Worm (Caenorhabditis elegans) whole organism, L4 larva: ENCODE results near the gene sre-37.
A peak's percentile ranks its signal among the peaks of the same experiment; 100 is the strongest.

Experiments used
- F44E2.7 ChIP-seq: fragments of 200-800 bp; sonication (Bioruptor generic); IDR thresholded peaks from 2 replicates; pipeline ENCODE4 v2.1.2; 2022; ENCODE audit warnings: missing genetic modification characterization, missing compliant biosample characterization
- T26A8.4 ChIP-seq: fragments of 200-800 bp; sonication (Bioruptor generic); IDR thresholded peaks from 2 replicates; pipeline ENCODE4 v1.3.6; 2022; ENCODE audit warnings: missing genetic modification characterization, missing compliant biosample characterization
- Y5F2A.4 ChIP-seq: fragments of 200-800 bp; sonication (Bioruptor generic); optimal IDR thresholded peaks from 2 replicates; lab custom pipeline; 2018; ENCODE audit warnings: mild to moderate bottlenecking, missing genetic modification characterization, missing compliant biosample characterization
- Y75B8A.6 ChIP-seq: fragments of 200-800 bp; sonication (Bioruptor generic); IDR thresholded peaks from 2 replicates; pipeline ENCODE4 v1.3.6; 2022; ENCODE audit warnings: missing genetic modification reagents, missing genetic modification characterization, missing compliant biosample characterization
- aha-1 ChIP-seq: fragments of 150-350 bp; peaks from one replicate; lab custom pipeline; 2014; ENCODE audit warnings: missing biosample characterization, missing genetic modification characterization
- attf-4 ChIP-seq: sonication (generic microtip); optimal IDR thresholded peaks from 3 replicates; lab custom pipeline; 2017; ENCODE audit warnings: missing biosample characterization, missing genetic modification characterization
- ceh-28 ChIP-seq: fragments of 150-350 bp; optimal IDR thresholded peaks from 2 replicates; lab custom pipeline; 2014; ENCODE audit warnings: missing biosample characterization, missing genetic modification reagents, missing genetic modification characterization
- ceh-62 ChIP-seq: sonication (generic microtip); optimal IDR thresholded peaks from 2 replicates; lab custom pipeline; 2017; ENCODE audit warnings: missing biosample characterization, missing genetic modification characterization
- daf-16 ChIP-seq, 3 experiments: sonication (generic microtip); optimal IDR thresholded peaks; 2 replicates each; lab custom pipeline; 2016 to 2017; ENCODE audit warnings: missing genetic modification characterization in 3 of 3, missing genetic modification reagents in 3 of 3, mild to moderate bottlenecking in 2 of 3, missing compliant biosample characterization in 2 of 3, missing biosample characterization in 1 of 3, moderate library complexity in 1 of 3
- daf-19 ChIP-seq: fragments of 200-800 bp; sonication (Bioruptor generic); conservative IDR thresholded peaks from 2 replicates; pipeline ENCODE4 v1.3.6; 2022; ENCODE audit warnings: missing genetic modification characterization, missing compliant biosample characterization
- dmd-8 ChIP-seq: fragments of 200-800 bp; sonication (Bioruptor generic); IDR thresholded peaks from 2 replicates; pipeline ENCODE4 v1.3.6; 2022; ENCODE audit warnings: missing genetic modification characterization, missing compliant biosample characterization
- dve-1 ChIP-seq: sonication (generic microtip); optimal IDR thresholded peaks from 2 replicates; lab custom pipeline; 2017; ENCODE audit warnings: antibody characterized with exemption, mild to moderate bottlenecking, missing genetic modification characterization, missing compliant biosample characterization; ENCODE audit not compliant: insufficient read depth
- egl-43 ChIP-seq: fragments of 200-800 bp; sonication (Bioruptor generic); IDR thresholded peaks from 2 replicates; pipeline ENCODE4 v1.3.6; 2022; ENCODE audit warnings: missing genetic modification reagents, missing genetic modification characterization, missing compliant biosample characterization
- fkh-10 ChIP-seq: fragments of 150-350 bp; optimal IDR thresholded peaks from 2 replicates; lab custom pipeline; 2014; ENCODE audit warnings: missing biosample characterization, missing genetic modification reagents, missing genetic modification characterization
- gei-8 ChIP-seq: fragments of 200-800 bp; sonication (Bioruptor generic); optimal IDR thresholded peaks from 2 replicates; lab custom pipeline; 2018; ENCODE audit warnings: mild to moderate bottlenecking, missing genetic modification characterization, missing compliant biosample characterization
- hlh-11 ChIP-seq: fragments of 200-800 bp; sonication (Bioruptor generic); optimal IDR thresholded peaks from 2 replicates; lab custom pipeline; 2018; ENCODE audit warnings: mild to moderate bottlenecking, missing genetic modification characterization, missing compliant biosample characterization
- lim-7 ChIP-seq: fragments of 200-800 bp; sonication (Bioruptor generic); IDR thresholded peaks from 2 replicates; pipeline ENCODE4 v1.3.6; 2022; ENCODE audit warnings: missing genetic modification characterization, missing compliant biosample characterization
- lin-15B ChIP-seq: fragments of 150-350 bp; sonication (generic microtip); optimal IDR thresholded peaks from 3 replicates; lab custom pipeline; 2014; ENCODE audit warnings: missing biosample characterization, missing genetic modification characterization
- lin-29 ChIP-seq: fragments of 200-800 bp; sonication (Bioruptor generic); IDR thresholded peaks from 2 replicates; pipeline ENCODE4 v1.3.6; 2022; ENCODE audit warnings: missing genetic modification reagents, missing genetic modification characterization, missing compliant biosample characterization
- lin-38 ChIP-seq: fragments of 200-800 bp; sonication (Bioruptor generic); IDR thresholded peaks from 2 replicates; pipeline ENCODE4 v1.3.6; 2022; ENCODE audit warnings: missing genetic modification reagents, missing genetic modification characterization, missing compliant biosample characterization
- lin-39 ChIP-seq: fragments of 150-350 bp; optimal IDR thresholded peaks from 2 replicates; lab custom pipeline; 2014; ENCODE audit warnings: missing biosample characterization, missing genetic modification reagents, missing genetic modification characterization
- lir-3 ChIP-seq: sonication (generic microtip); optimal IDR thresholded peaks from 2 replicates; lab custom pipeline; 2016; ENCODE audit warnings: mild to moderate bottlenecking, missing genetic modification characterization, missing compliant biosample characterization
- mes-2 ChIP-seq: sonication (generic microtip); optimal IDR thresholded peaks from 2 replicates; lab custom pipeline; 2016; ENCODE audit warnings: missing genotype, mild to moderate bottlenecking, missing genetic modification characterization, missing compliant biosample characterization; ENCODE audit not compliant: poor library complexity, severe bottlenecking
- mxl-3 ChIP-seq: fragments of 200-800 bp; sonication (Bioruptor generic); optimal IDR thresholded peaks from 2 replicates; lab custom pipeline; 2018; ENCODE audit warnings: mild to moderate bottlenecking, missing genetic modification characterization, missing compliant biosample characterization
- nhr-10 ChIP-seq: fragments of 150-350 bp; optimal IDR thresholded peaks from 2 replicates; lab custom pipeline; 2014; ENCODE audit warnings: missing biosample characterization, missing genetic modification characterization
- nhr-25 ChIP-seq: sonication (generic microtip); optimal IDR thresholded peaks from 2 replicates; lab custom pipeline; 2017; ENCODE audit warnings: missing genetic modification characterization, mild to moderate bottlenecking, missing compliant biosample characterization, antibody characterized with exemption, moderate library complexity, borderline replicate concordance; ENCODE audit not compliant: insufficient read depth
- nhr-28 ChIP-seq: fragments of 150-350 bp; optimal IDR thresholded peaks from 2 replicates; lab custom pipeline; 2014; ENCODE audit warnings: missing biosample characterization, missing genetic modification characterization
- nhr-42 ChIP-seq: fragments of 200-800 bp; sonication (Bioruptor generic); IDR thresholded peaks from 2 replicates; pipeline ENCODE4 v1.3.6; 2022; ENCODE audit warnings: missing genetic modification characterization, missing compliant biosample characterization
- nhr-48 ChIP-seq: sonication (generic microtip); optimal IDR thresholded peaks from 2 replicates; lab custom pipeline; 2016; ENCODE audit warnings: mild to moderate bottlenecking, missing genetic modification characterization, missing compliant biosample characterization
- nhr-77 ChIP-seq: fragments of 150-350 bp; optimal IDR thresholded peaks from 2 replicates; lab custom pipeline; 2014; ENCODE audit warnings: missing biosample characterization, missing genetic modification characterization
- pha-4 ChIP-seq, 2 experiments: fragments of 150-350 bp in 1 of 2; fragments of 200-800 bp in 1 of 2; sonication (Bioruptor generic) in 1 of 2; IDR thresholded peaks in 1 of 2; optimal IDR thresholded peaks in 1 of 2; 2 replicates each; pipeline versions ENCODE4 v1.3.6 to Lab custom; 2014 to 2022; ENCODE audit warnings: missing genetic modification characterization in 2 of 2, missing genetic modification reagents in 2 of 2, missing biosample characterization in 1 of 2, missing compliant biosample characterization in 1 of 2
- php-3 ChIP-seq: fragments of 200-800 bp; sonication (Bioruptor generic); IDR thresholded peaks from 2 replicates; pipeline ENCODE4 v1.3.6; 2022; ENCODE audit warnings: missing genetic modification reagents, missing genetic modification characterization, missing compliant biosample characterization
- skn-1 ChIP-seq: fragments of 150-350 bp; optimal IDR thresholded peaks from 2 replicates; lab custom pipeline; 2014; ENCODE audit warnings: missing biosample characterization, missing genetic modification characterization
- spr-3 ChIP-seq: fragments of 200-800 bp; sonication (Bioruptor generic); optimal IDR thresholded peaks from 2 replicates; lab custom pipeline; 2018; ENCODE audit warnings: mild to moderate bottlenecking, missing genetic modification characterization, missing compliant biosample characterization
- unc-39 ChIP-seq: sonication (generic microtip); optimal IDR thresholded peaks from 2 replicates; lab custom pipeline; 2017; ENCODE audit warnings: missing biosample characterization, missing genetic modification characterization
- vab-7 ChIP-seq: fragments of 200-800 bp; sonication (Bioruptor generic); IDR thresholded peaks from 2 replicates; pipeline ENCODE4 v1.3.6; 2022; ENCODE audit warnings: missing genetic modification reagents, missing genetic modification characterization, missing compliant biosample characterization
- zfp-2 ChIP-seq: sonication (generic microtip); optimal IDR thresholded peaks from 2 replicates; lab custom pipeline; 2016; ENCODE audit warnings: mild to moderate bottlenecking, missing genetic modification characterization, missing compliant biosample characterization
- zip-11 ChIP-seq: fragments of 200-800 bp; sonication (Bioruptor generic); IDR thresholded peaks from 2 replicates; pipeline ENCODE4 v1.3.6; 2022; ENCODE audit warnings: missing genetic modification characterization, missing compliant biosample characterization

sre-37 gene

DNA sequence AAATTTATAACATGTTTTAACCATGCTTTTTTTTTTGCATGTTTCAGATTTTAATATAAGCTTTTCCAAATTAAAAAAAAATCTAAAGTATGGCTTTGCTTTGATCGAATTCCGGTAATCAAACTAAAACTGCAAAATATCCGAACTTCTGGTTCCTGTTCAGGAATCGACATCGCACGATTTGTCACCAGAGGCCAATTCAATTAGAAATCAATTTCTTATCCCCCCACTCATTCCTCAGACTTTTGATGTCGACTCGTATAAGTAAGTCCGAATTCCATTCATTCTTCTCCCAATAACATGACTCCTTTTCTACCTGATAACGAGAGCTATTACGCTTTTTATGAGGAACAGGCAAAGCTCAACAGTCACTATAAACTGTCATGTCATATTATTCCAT is 17.4 kb upstream of the sre-37 start, which contains the start of gene srh-27:
Gene srh-27, plus strand, starts transcription at position 301 of the 400 bp plus-strand sequence.
- no peak for TF ChIP-seq nhr-42 (GFP tag; lab: Robert Waterston, UW)
- no peak for TF ChIP-seq dmd-8
- TF ChIP-seq gei-8 (GFP tag; lab: Kevin White, UChicago): no peak
- no peak for TF ChIP-seq lir-3 (tag; lab: Kevin White, UChicago)
- TF ChIP-seq vab-7: no peak

ce11 chrII:12449849-12450248 is 15.8 kb upstream of the sre-37 start, which contains the start of gene sre-34:
sre-34 (plus strand) TSS chrII:12450149.
- TF ChIP-seq vab-7 (no peak), attf-4 (tag; lab: Kevin White, UChicago) (no peak), zip-11 (GFP tag; lab: Robert Waterston, UW) (no peak), T26A8.4 (GFP tag; lab: Robert Waterston, UW) (no peak), unc-39 (tag; lab: Kevin White, UChicago) (no peak), nhr-48 (no peak), nhr-77 (tag; lab: Kevin White, UChicago) (no peak), hlh-11 (tag; lab: Kevin White, UChicago) (no peak), lin-38 (no peak), lin-29 (GFP tag; lab: Robert Waterston, UW) (no peak), fkh-10 (GFP tag; lab: Kevin White, UChicago) (no peak), daf-19 (no peak)

DNA sequence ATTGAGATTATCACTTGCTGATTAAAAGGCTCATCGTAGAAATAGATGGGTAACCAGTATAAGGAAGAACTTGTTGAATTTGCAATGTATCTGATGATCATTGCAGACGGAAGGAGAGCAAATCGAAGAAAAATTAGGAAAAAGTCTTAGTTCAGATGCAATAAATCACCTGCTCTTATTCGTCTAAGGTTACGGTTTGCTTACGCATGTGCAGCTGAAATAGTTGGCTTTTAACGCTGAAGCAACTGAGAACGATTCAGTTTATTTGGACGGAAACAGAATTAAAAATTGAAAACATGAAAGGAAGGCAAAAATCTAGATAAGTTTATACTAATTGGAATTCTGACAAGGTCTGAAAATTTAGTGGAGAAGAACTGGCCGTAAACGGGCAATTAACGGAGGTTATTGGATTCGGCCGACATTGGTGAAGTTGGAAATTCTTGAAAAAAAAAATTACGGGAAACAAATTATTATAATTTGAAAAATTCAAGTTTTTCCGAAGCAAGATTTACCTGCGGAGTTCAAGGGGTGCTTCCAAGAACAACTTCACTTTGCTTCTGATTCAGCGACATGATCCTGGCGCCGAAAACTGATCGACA is 12.8 kb upstream of the sre-37 start, which contains the start of the genes sre-35 and sre-33:
Gene sre-35, minus strand, starts transcription at position 101 of the 599 bp plus-strand sequence.
Gene sre-33, plus strand, starts transcription at position 549 of the 599 bp plus-strand sequence.
- TF ChIP-seq aha-1 (tag; lab: Kevin White, UChicago) (peak; percentile 81), Y75B8A.6 (no peak)
- TF ChIP-seq, all 104 proteins: peak for 1

DNA sequence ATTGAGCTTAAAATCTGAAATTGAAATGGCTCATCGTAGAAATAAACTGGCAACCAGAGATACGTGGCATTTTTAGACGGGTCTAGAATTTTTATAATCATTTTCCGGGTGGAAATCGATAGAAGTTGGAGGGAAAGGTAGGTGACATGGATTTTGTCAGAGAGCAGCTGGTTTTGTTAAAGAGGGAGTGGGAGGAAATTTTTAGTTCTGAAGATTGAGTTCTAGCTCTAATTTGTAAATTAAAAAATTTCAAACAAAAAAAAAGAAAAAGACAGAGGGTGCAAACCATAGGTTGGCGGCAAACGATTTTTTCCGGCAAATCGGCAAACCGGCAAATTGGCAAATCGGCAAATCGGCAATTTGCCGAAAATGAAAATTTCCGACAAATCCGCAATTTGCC is 9.0 kb upstream of the sre-37 start, which contains the start of gene sre-32:
Gene sre-32, minus strand, starts transcription at position 101 of the 400 bp plus-strand sequence.
- TF ChIP-seq dve-1 (tag; lab: Kevin White, UChicago) (no peak), hlh-11 (tag; lab: Kevin White, UChicago) (no peak), lin-39 (tag; lab: Kevin White, UChicago) (no peak)

DNA sequence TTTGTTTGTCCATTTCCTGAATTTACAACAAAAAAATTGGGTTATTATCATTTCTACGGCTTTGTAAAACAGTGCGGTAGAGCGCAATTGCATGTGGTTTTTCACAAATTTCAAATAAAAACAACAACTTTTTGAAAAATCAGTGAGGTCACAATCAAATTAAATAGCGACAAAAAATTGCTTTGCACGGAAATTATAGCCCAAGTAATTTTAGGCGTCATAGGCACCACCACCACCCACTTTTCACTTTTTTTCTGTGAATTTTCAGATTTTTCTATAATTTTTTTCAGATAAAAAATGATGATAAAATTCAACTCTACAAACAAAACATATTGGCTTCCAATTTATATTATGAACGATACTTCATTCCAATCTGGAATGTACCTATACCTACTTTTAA is 8.4 kb upstream of the sre-37 start, which contains the start of gene sre-38:
Gene sre-38, plus strand, starts transcription at position 301 of the 400 bp plus-strand sequence.
- TF ChIP-seq spr-3 (GFP tag; lab: Kevin White, UChicago): no peak
- TF ChIP-seq gei-8 (GFP tag; lab: Kevin White, UChicago): no peak
- TF ChIP-seq daf-16 (GFP tag; optimal IDR thresholded peaks at IDR 0.05; lab: Kevin White, UChicago): no peak
- no peak for TF ChIP-seq daf-16 (tag; optimal IDR thresholded peaks at IDR 0.05; lab: Kevin White, UChicago)
- no peak for TF ChIP-seq pha-4 (GFP tag; IDR thresholded peaks at IDR 0.05; lab: Robert Waterston, UW)
- no peak for TF ChIP-seq pha-4 (tag; optimal IDR thresholded peaks at IDR 0.05; lab: Kevin White, UChicago)

ce11 chrII:12459422-12459821 is 6.2 kb upstream of the sre-37 start, which contains the start of gene tag-281:
tag-281 (plus strand) TSS chrII:12459761.
- TF ChIP-seq ceh-62 (no peak), mes-2 (peak; percentile 85), lin-15B (peak; percentile 43), F44E2.7 (GFP tag; lab: Robert Waterston, UW) (no peak), T26A8.4 (GFP tag; lab: Robert Waterston, UW) (peak; percentile 41; the same call in 1 of the 2 replicates), php-3 (GFP tag; lab: Robert Waterston, UW) (no peak), Y5F2A.4 (GFP tag; lab: Kevin White, UChicago) (no peak), nhr-25 (no peak), spr-3 (GFP tag; lab: Kevin White, UChicago) (no peak), mxl-3 (GFP tag; lab: Kevin White, UChicago) (no peak), ceh-28 (no peak), lim-7 (no peak), lir-3 (tag; lab: Kevin White, UChicago) (no peak), nhr-10 (tag; lab: Kevin White, UChicago) (no peak), nhr-48 (no peak), hlh-11 (tag; lab: Kevin White, UChicago) (peak; percentile 49), egl-43 (no peak), zfp-2 (tag; lab: Kevin White, UChicago) (no peak), lin-38 (peak; percentile 99), dve-1 (tag; lab: Kevin White, UChicago) (no peak), skn-1 (tag; lab: Kevin White, UChicago) (no peak), nhr-28 (tag; lab: Kevin White, UChicago) (no peak), lin-29 (GFP tag; lab: Robert Waterston, UW) (no peak)
